Worm (Caenorhabditis elegans) whole organism, L2 larva: ENCODE data around the gene spp-9.
A peak's percentile ranks its signal among the peaks of the same experiment; 100 is the strongest.

Experiments
- C34F6.9 ChIP-seq: fragments of 150-350 bp; optimal IDR thresholded peaks from 2 replicates; lab custom pipeline; 2014; ENCODE audit warnings: missing biosample characterization, missing genetic modification characterization
- F13H6.1 ChIP-seq: sonication (generic microtip); optimal IDR thresholded peaks from 2 replicates; lab custom pipeline; 2016; ENCODE audit warnings: missing genetic modification characterization, missing compliant biosample characterization
- R02D3.7 ChIP-seq: fragments of 150-350 bp; optimal IDR thresholded peaks from 2 replicates; lab custom pipeline; 2014; ENCODE audit warnings: missing biosample characterization, missing genetic modification characterization
- Y55F3AM.14 ChIP-seq: fragments of 200-800 bp; sonication (Bioruptor generic); optimal IDR thresholded peaks from 2 replicates; lab custom pipeline; 2018; ENCODE audit warnings: mild to moderate bottlenecking, missing genetic modification characterization, missing compliant biosample characterization
- ZK546.5 ChIP-seq: sonication (generic microtip); optimal IDR thresholded peaks from 2 replicates; lab custom pipeline; 2017; ENCODE audit warnings: missing biosample characterization, missing genetic modification characterization
- alr-1 ChIP-seq: fragments of 150-350 bp; optimal IDR thresholded peaks from 2 replicates; lab custom pipeline; 2014; ENCODE audit warnings: missing biosample characterization, missing genetic modification characterization
- aly-2 ChIP-seq: fragments of 150-350 bp; optimal IDR thresholded peaks from 2 replicates; lab custom pipeline; 2014; ENCODE audit warnings: missing biosample characterization, missing genetic modification characterization
- ama-1 ChIP-seq: fragments of 150-350 bp; optimal IDR thresholded peaks from 2 replicates; lab custom pipeline; 2018; ENCODE audit warnings: inconsistent platforms
- blmp-1 ChIP-seq: sonication (generic microtip); optimal IDR thresholded peaks from 2 replicates; lab custom pipeline; 2017; ENCODE audit warnings: missing genetic modification characterization, mild to moderate bottlenecking, missing compliant biosample characterization, antibody characterized with exemption, moderate library complexity; ENCODE audit not compliant: insufficient read depth
- ceh-16 ChIP-seq: fragments of 150-350 bp; optimal IDR thresholded peaks from 2 replicates; lab custom pipeline; 2014; ENCODE audit warnings: missing biosample characterization, missing genetic modification characterization
- ceh-82 ChIP-seq: fragments of 150-350 bp; optimal IDR thresholded peaks from 2 replicates; lab custom pipeline; 2014; ENCODE audit warnings: missing biosample characterization, missing genetic modification characterization
- crh-2 ChIP-seq: sonication (generic microtip); optimal IDR thresholded peaks from 2 replicates; lab custom pipeline; 2017; ENCODE audit warnings: missing biosample characterization, missing genetic modification characterization
- dmd-4 ChIP-seq: sonication (generic microtip); optimal IDR thresholded peaks from 2 replicates; lab custom pipeline; 2017; ENCODE audit warnings: missing biosample characterization, missing genetic modification characterization
- egl-27 ChIP-seq: sonication (generic microtip); optimal IDR thresholded peaks from 3 replicates; lab custom pipeline; 2017; ENCODE audit warnings: missing biosample characterization, missing genetic modification reagents, missing genetic modification characterization
- elt-1 ChIP-seq: fragments of 150-350 bp; optimal IDR thresholded peaks from 2 replicates; lab custom pipeline; 2014; ENCODE audit warnings: missing biosample characterization, missing genetic modification characterization
- elt-3 ChIP-seq: sonication (generic microtip); optimal IDR thresholded peaks from 2 replicates; lab custom pipeline; 2017; ENCODE audit warnings: missing biosample characterization, missing genetic modification characterization
- fos-1 ChIP-seq: fragments of 150-350 bp; optimal IDR thresholded peaks from 2 replicates; lab custom pipeline; 2014; ENCODE audit warnings: missing biosample characterization, missing genetic modification characterization
- gmeb-1 ChIP-seq: fragments of 150-350 bp; optimal IDR thresholded peaks from 2 replicates; lab custom pipeline; 2014; ENCODE audit warnings: missing biosample characterization, missing genetic modification characterization
- lin-11 ChIP-seq: fragments of 150-350 bp; sonication (generic microtip); optimal IDR thresholded peaks from 2 replicates; lab custom pipeline; 2014; ENCODE audit warnings: missing biosample characterization, missing genetic modification characterization, inconsistent platforms, mixed read lengths
- lin-13 ChIP-seq: fragments of 150-350 bp; optimal IDR thresholded peaks from 2 replicates; lab custom pipeline; 2014; ENCODE audit warnings: missing biosample characterization, missing genetic modification reagents, missing genetic modification characterization
- lsy-2 ChIP-seq, 2 experiments: fragments of 150-350 bp in 1 of 2; sonication (generic microtip) in 1 of 2; optimal IDR thresholded peaks; 2 replicates each; lab custom pipeline; 2014 to 2017; ENCODE audit warnings: missing biosample characterization in 2 of 2, missing genetic modification characterization in 2 of 2
- mab-5 ChIP-seq: fragments of 150-350 bp; optimal IDR thresholded peaks from 2 replicates; lab custom pipeline; 2014; ENCODE audit warnings: missing biosample characterization, missing genetic modification characterization
- mbf-1 ChIP-seq: sonication (generic microtip); optimal IDR thresholded peaks from 2 replicates; lab custom pipeline; 2017; ENCODE audit warnings: missing biosample characterization, missing genetic modification characterization
- mdl-1 ChIP-seq, 2 experiments: fragments of 150-350 bp in 1 of 2; sonication (generic microtip) in 1 of 2; optimal IDR thresholded peaks; 2 replicates each; lab custom pipeline; 2017; ENCODE audit warnings: missing biosample characterization in 2 of 2, missing genetic modification characterization in 2 of 2
- nhr-10 ChIP-seq: sonication (generic microtip); optimal IDR thresholded peaks from 2 replicates; lab custom pipeline; 2017; ENCODE audit warnings: missing biosample characterization, missing genetic modification characterization
- nhr-11 ChIP-seq: fragments of 150-350 bp; optimal IDR thresholded peaks from 2 replicates; lab custom pipeline; 2014; ENCODE audit warnings: missing biosample characterization, missing genetic modification characterization
- nhr-129 ChIP-seq: fragments of 150-350 bp; optimal IDR thresholded peaks from 2 replicates; lab custom pipeline; 2014; ENCODE audit warnings: missing biosample characterization, missing genetic modification characterization
- nhr-21 ChIP-seq: fragments of 150-350 bp; optimal IDR thresholded peaks from 2 replicates; lab custom pipeline; 2014; ENCODE audit warnings: missing biosample characterization, missing genetic modification characterization
- nhr-23 ChIP-seq: fragments of 150-350 bp; optimal IDR thresholded peaks from 2 replicates; lab custom pipeline; 2014; ENCODE audit warnings: missing biosample characterization, missing genetic modification reagents, missing genetic modification characterization
- nhr-25 ChIP-seq: fragments of 150-350 bp; sonication (generic microtip); optimal IDR thresholded peaks from 3 replicates; lab custom pipeline; 2014; ENCODE audit warnings: missing biosample characterization, missing genetic modification characterization
- nhr-6 ChIP-seq: fragments of 150-350 bp; optimal IDR thresholded peaks from 2 replicates; lab custom pipeline; 2014; ENCODE audit warnings: missing biosample characterization, missing genetic modification characterization
- nhr-77 ChIP-seq: fragments of 150-350 bp; optimal IDR thresholded peaks from 2 replicates; lab custom pipeline; 2014; ENCODE audit warnings: missing biosample characterization, missing genetic modification characterization
- peb-1 ChIP-seq: fragments of 150-350 bp; optimal IDR thresholded peaks from 2 replicates; lab custom pipeline; 2014; ENCODE audit warnings: missing biosample characterization, missing genetic modification characterization
- sem-4 ChIP-seq: fragments of 150-350 bp; optimal IDR thresholded peaks from 2 replicates; lab custom pipeline; 2014; ENCODE audit warnings: missing biosample characterization, missing genetic modification reagents, missing genetic modification characterization
- skn-1 ChIP-seq: sonication (generic microtip); optimal IDR thresholded peaks from 2 replicates; lab custom pipeline; 2017; ENCODE audit warnings: missing biosample characterization, missing genetic modification characterization
- sma-3 ChIP-seq: sonication (generic microtip); optimal IDR thresholded peaks from 2 replicates; lab custom pipeline; 2016; ENCODE audit warnings: missing genetic modification reagents, missing genetic modification characterization, missing compliant biosample characterization
- sma-9 ChIP-seq, 2 experiments: fragments of 150-350 bp in 1 of 2; sonication (generic microtip) in 1 of 2; optimal IDR thresholded peaks; 2 replicates each; lab custom pipeline; 2014 to 2016; ENCODE audit warnings: missing genetic modification characterization in 2 of 2, mild to moderate bottlenecking in 1 of 2, missing biosample characterization in 1 of 2, missing compliant biosample characterization in 1 of 2, missing genetic modification reagents in 1 of 2, moderate library complexity in 1 of 2
- snpc-4 ChIP-seq: fragments of 150-350 bp; optimal IDR thresholded peaks from 2 replicates; lab custom pipeline; 2014; ENCODE audit warnings: missing biosample characterization, missing genetic modification characterization
- unc-39 ChIP-seq: fragments of 150-350 bp; optimal IDR thresholded peaks from 2 replicates; lab custom pipeline; 2014; ENCODE audit warnings: missing biosample characterization, missing genetic modification characterization
- unc-55 ChIP-seq: fragments of 150-350 bp; sonication (generic microtip); optimal IDR thresholded peaks from 3 replicates; lab custom pipeline; 2014; ENCODE audit warnings: missing biosample characterization, missing genetic modification reagents, missing genetic modification characterization
- unc-62 ChIP-seq: fragments of 150-350 bp; optimal IDR thresholded peaks from 2 replicates; lab custom pipeline; 2014; ENCODE audit warnings: missing biosample characterization, missing genetic modification reagents, missing genetic modification characterization
- zag-1 ChIP-seq: fragments of 150-350 bp; optimal IDR thresholded peaks from 2 replicates; lab custom pipeline; 2014; ENCODE audit warnings: missing biosample characterization, missing genetic modification characterization
- ztf-11 ChIP-seq: sonication (generic microtip); optimal IDR thresholded peaks from 2 replicates; lab custom pipeline; 2017; ENCODE audit warnings: missing biosample characterization, missing genetic modification characterization
- ztf-4 ChIP-seq: fragments of 150-350 bp; optimal IDR thresholded peaks from 2 replicates; lab custom pipeline; 2014; ENCODE audit warnings: missing biosample characterization, missing genetic modification characterization

spp-9 gene

ce11 chrX:11465215-11465614 is 22.4 kb upstream of the spp-9 start, which contains the start of gene lin-14:
Gene lin-14 (plus strand): TSS chrX:11465560.
- TF ChIP-seq F13H6.1 (tag; lab: Kevin White, UChicago) = peak; percentile 96
- TF ChIP-seq ZK546.5 (tag; lab: Kevin White, UChicago) = no peak
- peak; percentile 54 for TF ChIP-seq C34F6.9 (tag; lab: Kevin White, UChicago)
- TF ChIP-seq ztf-11 = no peak
- TF ChIP-seq gmeb-1 (tag; lab: Kevin White, UChicago) = peak; percentile 0
- TF ChIP-seq ama-1 = no peak
- no peak for TF ChIP-seq R02D3.7 (tag; lab: Kevin White, UChicago)
- no peak for TF ChIP-seq ceh-82 (tag; lab: Kevin White, UChicago)
- peak; percentile 68 for TF ChIP-seq egl-27
- TF ChIP-seq lin-13 (GFP tag; lab: Kevin White, UChicago) = peak; percentile 43
- peak; percentile 85 for TF ChIP-seq nhr-21
- TF ChIP-seq nhr-10 (tag; lab: Kevin White, UChicago) = no peak
- TF ChIP-seq alr-1 = no peak
- TF ChIP-seq nhr-6 (tag; lab: Kevin White, UChicago) = peak; percentile 41
- TF ChIP-seq unc-55 (GFP tag; lab: Kevin White, UChicago) = peak; percentile 69
- TF ChIP-seq zag-1 (tag; lab: Kevin White, UChicago) = peak; percentile 60
- TF ChIP-seq sma-3 (GFP tag; lab: Kevin White, UChicago) = peak; percentile 79
- TF ChIP-seq mab-5 (tag; lab: Kevin White, UChicago) = peak; percentile 53
- TF ChIP-seq unc-62 (GFP tag; lab: Kevin White, UChicago) = peak; percentile 33
- TF ChIP-seq fos-1 (tag; lab: Kevin White, UChicago) = peak; percentile 66
- no peak for TF ChIP-seq lin-11 (tag; lab: Kevin White, UChicago)
- peak; percentile 67 for TF ChIP-seq crh-2 (tag; lab: Kevin White, UChicago)
- TF ChIP-seq elt-3 (tag; lab: Kevin White, UChicago) = no peak
- no peak for TF ChIP-seq ztf-4 (tag; lab: Kevin White, UChicago)
- TF ChIP-seq mdl-1 (tag; optimal IDR thresholded peaks at IDR 0.05; lab: Kevin White, UChicago) = peak; percentile 13 to 43
- peak; percentile 48 for TF ChIP-seq sem-4 (tag; lab: Kevin White, UChicago)
- TF ChIP-seq unc-39 = no peak
- no peak for TF ChIP-seq nhr-23 (tag; lab: Kevin White, UChicago)
- TF ChIP-seq skn-1 (tag; lab: Kevin White, UChicago) = no peak
- peak; percentile 90 for TF ChIP-seq sma-9 (GFP tag; optimal IDR thresholded peaks at IDR 0.05; lab: Kevin White, UChicago)
- no peak for TF ChIP-seq sma-9 (tag; optimal IDR thresholded peaks at IDR 0.05; lab: Kevin White, UChicago)
- TF ChIP-seq dmd-4 (tag; lab: Kevin White, UChicago) = no peak
- TF ChIP-seq nhr-11 (tag; lab: Kevin White, UChicago) = no peak
- TF ChIP-seq Y55F3AM.14 (GFP tag; lab: Kevin White, UChicago) = peak; percentile 55
- TF ChIP-seq lsy-2 (tag; optimal IDR thresholded peaks at IDR 0.05; lab: Kevin White, UChicago) = peak; percentile 21 to 49
- peak; percentile 81 for TF ChIP-seq nhr-25 (tag; lab: Kevin White, UChicago)
- no peak for TF ChIP-seq snpc-4 (tag; lab: Kevin White, UChicago)
- peak; percentile 81 for TF ChIP-seq peb-1
- peak; percentile 69 for TF ChIP-seq nhr-129 (tag; lab: Kevin White, UChicago)
- no peak for TF ChIP-seq elt-1 (tag; lab: Kevin White, UChicago)
- TF ChIP-seq ceh-16 = peak; percentile 80
- peak; percentile 66 for TF ChIP-seq blmp-1 (tag; lab: Kevin White, UChicago)
- TF ChIP-seq aly-2 (tag; lab: Kevin White, UChicago) = no peak
- no peak for TF ChIP-seq mbf-1 (tag; lab: Kevin White, UChicago)
- TF ChIP-seq nhr-77 = no peak
